Fruit fly (Drosophila melanogaster) whole organism, adult: ENCODE data around the gene Clbn.
"Not testable (repeated sequence)": the region's sequence is repeated elsewhere in the genome, so short reads cannot be mapped to it uniquely, and the experiment has no call there.

Experiments used
- CG33017 ChIP-seq: fragments of 200-800 bp; sonication (Bioruptor generic); optimal IDR thresholded peaks from 2 replicates; lab custom pipeline; 2018; ENCODE audit warnings: missing biosample characterization, mild to moderate bottlenecking, missing genetic modification characterization, moderate library complexity
- Clk ChIP-seq: fragments of 200-800 bp; sonication (Bioruptor generic); optimal IDR thresholded peaks from 2 replicates; lab custom pipeline; 2017; ENCODE audit warnings: missing biosample characterization, missing genetic modification characterization
- Hr96 ChIP-seq: fragments of 200-800 bp; sonication (Bioruptor generic); optimal IDR thresholded peaks from 2 replicates; lab custom pipeline; 2016; ENCODE audit warnings: missing biosample characterization, missing genetic modification characterization
- cic ChIP-seq: fragments of 200-800 bp; sonication (Bioruptor generic); optimal IDR thresholded peaks from 2 replicates; lab custom pipeline; 2017; ENCODE audit warnings: missing biosample characterization, mild to moderate bottlenecking, missing genetic modification characterization, moderate library complexity
- cnc ChIP-seq, 2 experiments: fragments of >200 bp; optimal IDR thresholded peaks; 2 replicates each; lab custom pipeline; 2017
- ovo ChIP-seq: fragments of 200-800 bp; sonication (Bioruptor generic); optimal IDR thresholded peaks from 2 replicates; lab custom pipeline; 2016; ENCODE audit warnings: missing biosample characterization, missing genetic modification characterization
- tj ChIP-seq: fragments of 200-800 bp; sonication (Bioruptor generic); optimal IDR thresholded peaks from 3 replicates; lab custom pipeline; 2017; ENCODE audit warnings: missing biosample characterization, mild to moderate bottlenecking, missing genetic modification characterization, moderate library complexity

DNA sequence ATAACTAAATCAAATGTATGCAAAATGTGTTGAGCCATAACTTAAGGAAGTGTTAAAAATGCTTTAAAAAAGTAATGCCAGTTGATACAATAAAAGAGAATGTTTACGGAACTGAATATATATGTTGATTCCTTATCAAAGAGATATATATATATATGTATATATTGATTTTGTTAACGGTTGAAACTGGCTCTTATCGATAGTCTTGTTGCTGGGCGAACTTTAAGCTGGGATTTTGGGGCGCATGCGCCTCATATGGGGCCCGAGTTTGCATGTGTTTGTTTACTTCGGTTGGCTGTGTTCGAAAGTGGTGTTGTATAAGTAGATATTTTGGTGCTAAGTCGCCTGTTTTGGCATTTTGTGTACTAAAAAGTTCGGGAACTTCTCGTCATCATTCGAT lies 3.7 kb downstream of the Clbn start, which contains the start of gene Bili:
- not testable (repeated sequence) for TF ChIP-seq cnc (optimal IDR thresholded peaks at IDR 0.05; lab: Kevin White, UChicago); Hr96 (GFP tag; lab: Kevin White, UChicago); CG33017 (tag; lab: Kevin White, UChicago); tj (GFP tag; lab: Kevin White, UChicago); Clk; cic; ovo (GFP tag; lab: Kevin White, UChicago)
